Fruit fly (Drosophila melanogaster) whole organism, embryonic: ENCODE measurements around the gene Orco.

Experiments used
- CG11560 ChIP-seq: fragments of 200-800 bp; sonication (Bioruptor generic); IDR thresholded peaks from 3 replicates; pipeline ENCODE4 v1.3.6; 2022; ENCODE audit warnings: missing biosample characterization, missing genetic modification characterization
- CG1529 ChIP-seq: fragments of 200-800 bp; sonication (Bioruptor generic); optimal IDR thresholded peaks from 3 replicates; lab custom pipeline; 2018; ENCODE audit warnings: missing biosample characterization, missing genetic modification characterization
- CG31388 ChIP-seq: fragments of 200-800 bp; sonication (Bioruptor generic); optimal IDR thresholded peaks from 2 replicates; lab custom pipeline; 2016; ENCODE audit warnings: missing biosample characterization, missing genetic modification characterization
- CG9797 ChIP-seq: fragments of 200-800 bp; sonication (Bioruptor generic); optimal IDR thresholded peaks from 3 replicates; lab custom pipeline; 2018; ENCODE audit warnings: missing biosample characterization, mild to moderate bottlenecking, missing genetic modification characterization
- knrl ChIP-seq: fragments of 200-800 bp; sonication (Bioruptor generic); IDR thresholded peaks from 3 replicates; pipeline ENCODE4 v1.3.6; 2022; ENCODE audit warnings: missing biosample characterization, missing genetic modification characterization; ENCODE audit not compliant: partially characterized antibody
- repo ChIP-seq: fragments of 200-800 bp; sonication (Bioruptor generic); optimal IDR thresholded peaks from 2 replicates; lab custom pipeline; 2016; ENCODE audit warnings: missing biosample characterization, missing genetic modification characterization

dm6 chr3R:5357935-5358414 lies 54.2 kb downstream of the Orco start, which contains the start of gene Prosbeta7:
- TF ChIP-seq knrl (GFP tag; lab: Robert Waterston, UW) = peak; percentile 47; the same call in 1 of the 3 replicates
- TF ChIP-seq CG1529 (GFP tag; lab: Kevin White, UChicago) = no peak
- TF ChIP-seq repo (GFP tag; lab: Kevin White, UChicago) = no peak
- TF ChIP-seq CG31388 (GFP tag; lab: Kevin White, UChicago) = no peak
- TF ChIP-seq CG9797 (GFP tag; lab: Kevin White, UChicago) = peak; percentile 90
- no peak for TF ChIP-seq CG11560 (tag; lab: Robert Waterston, UW)
